Worm (Caenorhabditis elegans): ENCODE results near the gene slc-17.8.

DNA sequence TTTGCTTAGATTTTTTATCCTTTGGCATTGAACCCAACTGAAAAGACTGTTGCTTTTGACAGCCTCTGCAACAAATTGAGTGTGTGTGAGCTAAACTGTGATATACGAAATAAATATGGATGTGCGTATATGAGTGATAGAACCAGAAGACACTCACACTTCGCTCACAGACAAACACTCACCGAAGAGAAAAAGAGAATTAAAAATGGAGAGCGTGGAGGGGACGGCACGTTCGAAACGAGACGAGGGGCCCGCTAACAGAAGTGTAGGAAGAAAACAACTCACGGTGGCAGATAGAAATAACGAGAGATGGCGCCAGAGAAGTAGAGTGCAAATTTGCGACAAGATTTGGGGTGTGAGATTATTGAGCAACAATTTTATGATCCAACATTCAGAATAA is 27.1 kb downstream of the slc-17.8 start:
- TF ChIP-seq elt-3 (tag; optimal IDR thresholded peaks at IDR 0.05) (no peak), mep-1 (tag; optimal IDR thresholded peaks at IDR 0.05) (no peak), unc-62 (GFP tag; optimal IDR thresholded peaks at IDR 0.05) (no peak), elt-1 (tag; optimal IDR thresholded peaks at IDR 0.05; ENCODE audit: borderline replicate concordance, insufficient read depth) (no peak), blmp-1 (tag; optimal IDR thresholded peaks at IDR 0.05) (no peak), lin-13 (tag; optimal IDR thresholded peaks at IDR 0.05) (no peak), ceh-39 (tag; optimal IDR thresholded peaks at IDR 0.05) (no peak)
